Worm (Caenorhabditis elegans): ENCODE results near the gene cal-3.

ce11 chrIV:3824720-3825119 lies 10.2 kb downstream of the cal-3 start:
- TF ChIP-seq ama-1 (optimal IDR thresholded peaks at IDR 0.05) (no peak), hlh-30 (tag; optimal IDR thresholded peaks at IDR 0.05; ENCODE audit: insufficient read depth) (peak; percentile 85), hlh-13 (GFP tag; optimal IDR thresholded peaks at IDR 0.05) (no peak), ceh-30 (tag; optimal IDR thresholded peaks at IDR 0.05) (no peak), madf-2 (tag; optimal IDR thresholded peaks at IDR 0.05) (no peak), tbx-7 (tag; optimal IDR thresholded peaks at IDR 0.05) (no peak), ets-4 (tag; optimal IDR thresholded peaks at IDR 0.05) (no peak), nfya-1 (tag; optimal IDR thresholded peaks at IDR 0.05) (peak; percentile 78), pax-1 (tag; optimal IDR thresholded peaks at IDR 0.05) (no peak), pha-4 (tag; optimal IDR thresholded peaks at IDR 0.05) (no peak), ceh-22 (tag; optimal IDR thresholded peaks at IDR 0.05) (no peak)

Data from whole organism, late embryonic.